Worm (Caenorhabditis elegans) whole organism, late embryonic: ENCODE results near the gene nlp-78.

Experiments
- C08G9.2 ChIP-seq: sonication (generic microtip); optimal IDR thresholded peaks from 2 replicates; lab custom pipeline; 2016; ENCODE audit warnings: mild to moderate bottlenecking, missing genetic modification characterization, moderate library complexity, missing compliant biosample characterization
- K02D7.2 ChIP-seq: sonication (generic microtip); optimal IDR thresholded peaks from 2 replicates; lab custom pipeline; 2017; ENCODE audit warnings: mild to moderate bottlenecking, missing genetic modification characterization, missing compliant biosample characterization
- ahr-1 ChIP-seq: sonication (generic microtip); optimal IDR thresholded peaks from 2 replicates; lab custom pipeline; 2016; ENCODE audit warnings: missing genetic modification characterization, missing compliant biosample characterization
- ama-1 ChIP-seq: fragments of 150-350 bp; optimal IDR thresholded peaks from 2 replicates; lab custom pipeline; 2014
- ceh-14 ChIP-seq: sonication (generic microtip); optimal IDR thresholded peaks from 2 replicates; lab custom pipeline; 2016; ENCODE audit warnings: missing genotype, missing genetic modification characterization, missing compliant biosample characterization
- ceh-2 ChIP-seq: sonication (generic microtip); optimal IDR thresholded peaks from 2 replicates; lab custom pipeline; 2016; ENCODE audit warnings: missing genotype, missing genetic modification characterization, missing compliant biosample characterization
- ceh-22 ChIP-seq: sonication (generic microtip); optimal IDR thresholded peaks from 2 replicates; lab custom pipeline; 2017; ENCODE audit warnings: missing biosample characterization, missing genetic modification characterization
- ceh-24 ChIP-seq: sonication (generic microtip); optimal IDR thresholded peaks from 2 replicates; lab custom pipeline; 2016; ENCODE audit warnings: mild to moderate bottlenecking, missing genetic modification characterization, missing compliant biosample characterization
- ceh-31 ChIP-seq: sonication (generic microtip); optimal IDR thresholded peaks from 2 replicates; lab custom pipeline; 2016; ENCODE audit warnings: missing genetic modification characterization, missing compliant biosample characterization
- ceh-45 ChIP-seq: fragments of 200-800 bp; sonication (Bioruptor generic); IDR thresholded peaks from 2 replicates; pipeline ENCODE4 v1.3.6; 2022; ENCODE audit warnings: missing genetic modification reagents, missing genetic modification characterization, missing compliant biosample characterization
- ceh-48 ChIP-seq: sonication (generic microtip); optimal IDR thresholded peaks from 2 replicates; lab custom pipeline; 2016; ENCODE audit warnings: missing genetic modification characterization, inconsistent platforms, missing compliant biosample characterization
- dmd-4 ChIP-seq: sonication (generic microtip); optimal IDR thresholded peaks from 2 replicates; lab custom pipeline; 2016; ENCODE audit warnings: borderline replicate concordance, missing genetic modification characterization, missing compliant biosample characterization
- dve-1 ChIP-seq: sonication (generic microtip); optimal IDR thresholded peaks from 2 replicates; lab custom pipeline; 2017; ENCODE audit warnings: antibody characterized with exemption, mild to moderate bottlenecking, missing genetic modification characterization, missing compliant biosample characterization
- elt-2 ChIP-seq: sonication (generic microtip); optimal IDR thresholded peaks from 2 replicates; lab custom pipeline; 2016; ENCODE audit warnings: missing genetic modification reagents, missing genetic modification characterization, missing compliant biosample characterization
- elt-4 ChIP-seq: sonication (generic microtip); optimal IDR thresholded peaks from 2 replicates; lab custom pipeline; 2016; ENCODE audit warnings: missing genetic modification characterization, missing compliant biosample characterization
- ets-4 ChIP-seq: sonication (generic microtip); optimal IDR thresholded peaks from 2 replicates; lab custom pipeline; 2016; ENCODE audit warnings: missing genetic modification characterization, missing compliant biosample characterization
- eyg-1 ChIP-seq: sonication (generic microtip); optimal IDR thresholded peaks from 2 replicates; lab custom pipeline; 2016; ENCODE audit warnings: missing genotype, missing genetic modification characterization, missing compliant biosample characterization
- fkh-10 ChIP-seq: fragments of 150-350 bp; optimal IDR thresholded peaks from 2 replicates; lab custom pipeline; 2014; ENCODE audit warnings: missing biosample characterization, missing genetic modification reagents, missing genetic modification characterization
- fkh-6 ChIP-seq: sonication (generic microtip); optimal IDR thresholded peaks from 2 replicates; lab custom pipeline; 2016; ENCODE audit warnings: missing genetic modification characterization, missing compliant biosample characterization
- hlh-15 ChIP-seq: sonication (generic microtip); optimal IDR thresholded peaks from 2 replicates; lab custom pipeline; 2016; ENCODE audit warnings: missing genetic modification characterization, missing compliant biosample characterization
- lin-11 ChIP-seq: fragments of 200-800 bp; sonication (Bioruptor generic); optimal IDR thresholded peaks from 2 replicates; lab custom pipeline; 2018; ENCODE audit warnings: mild to moderate bottlenecking, missing genetic modification characterization, missing compliant biosample characterization
- mec-3 ChIP-seq: sonication (generic microtip); optimal IDR thresholded peaks from 2 replicates; lab custom pipeline; 2016; ENCODE audit warnings: borderline replicate concordance, missing genetic modification characterization, missing compliant biosample characterization
- nfya-1 ChIP-seq: sonication (generic microtip); optimal IDR thresholded peaks from 2 replicates; lab custom pipeline; 2017; ENCODE audit warnings: missing genetic modification characterization, mild to moderate bottlenecking, missing compliant biosample characterization, antibody characterized with exemption, moderate library complexity
- nhr-11 ChIP-seq: fragments of 150-350 bp; optimal IDR thresholded peaks from 2 replicates; lab custom pipeline; 2014; ENCODE audit warnings: missing biosample characterization, missing genetic modification characterization
- nhr-232 ChIP-seq: sonication (generic microtip); optimal IDR thresholded peaks from 2 replicates; lab custom pipeline; 2016; ENCODE audit warnings: missing genetic modification characterization, missing compliant biosample characterization
- npax-4 ChIP-seq: sonication (generic microtip); optimal IDR thresholded peaks from 2 replicates; lab custom pipeline; 2016; ENCODE audit warnings: missing genetic modification characterization, missing compliant biosample characterization
- pat-9 ChIP-seq: fragments of 200-800 bp; sonication (Bioruptor generic); optimal IDR thresholded peaks from 2 replicates; lab custom pipeline; 2018; ENCODE audit warnings: mild to moderate bottlenecking, missing genetic modification characterization, moderate library complexity, missing compliant biosample characterization
- pax-1 ChIP-seq: fragments of 150-350 bp; optimal IDR thresholded peaks from 2 replicates; lab custom pipeline; 2014; ENCODE audit warnings: missing biosample characterization, missing genetic modification characterization
- pha-2 ChIP-seq: sonication (generic microtip); optimal IDR thresholded peaks from 2 replicates; lab custom pipeline; 2017; ENCODE audit warnings: mild to moderate bottlenecking, missing genetic modification characterization, missing compliant biosample characterization
- pqm-1 ChIP-seq: sonication (generic microtip); optimal IDR thresholded peaks from 2 replicates; lab custom pipeline; 2016; ENCODE audit warnings: missing genetic modification characterization, missing compliant biosample characterization
- pros-1 ChIP-seq: fragments of 150-350 bp; optimal IDR thresholded peaks from 2 replicates; lab custom pipeline; 2014; ENCODE audit warnings: missing biosample characterization, missing genetic modification reagents, missing genetic modification characterization
- ref-2 ChIP-seq: sonication (generic microtip); optimal IDR thresholded peaks from 2 replicates; lab custom pipeline; 2016; ENCODE audit warnings: missing genetic modification characterization, missing compliant biosample characterization
- sox-4 ChIP-seq: sonication (generic microtip); optimal IDR thresholded peaks from 2 replicates; lab custom pipeline; 2017; ENCODE audit warnings: mild to moderate bottlenecking, missing genetic modification characterization, inconsistent platforms, missing compliant biosample characterization
- tbx-7 ChIP-seq: sonication (generic microtip); optimal IDR thresholded peaks from 2 replicates; lab custom pipeline; 2016; ENCODE audit warnings: missing genotype, missing genetic modification characterization, missing compliant biosample characterization
- unc-42 ChIP-seq: sonication (generic microtip); optimal IDR thresholded peaks from 2 replicates; lab custom pipeline; 2016; ENCODE audit warnings: missing genotype, missing genetic modification characterization, missing compliant biosample characterization
- unc-86 ChIP-seq: sonication (generic microtip); optimal IDR thresholded peaks from 2 replicates; lab custom pipeline; 2016; ENCODE audit warnings: missing genetic modification characterization, missing compliant biosample characterization
- ztf-16 ChIP-seq: sonication (generic microtip); optimal IDR thresholded peaks from 2 replicates; lab custom pipeline; 2017; ENCODE audit warnings: missing genetic modification characterization, missing compliant biosample characterization

Gene nlp-78

DNA sequence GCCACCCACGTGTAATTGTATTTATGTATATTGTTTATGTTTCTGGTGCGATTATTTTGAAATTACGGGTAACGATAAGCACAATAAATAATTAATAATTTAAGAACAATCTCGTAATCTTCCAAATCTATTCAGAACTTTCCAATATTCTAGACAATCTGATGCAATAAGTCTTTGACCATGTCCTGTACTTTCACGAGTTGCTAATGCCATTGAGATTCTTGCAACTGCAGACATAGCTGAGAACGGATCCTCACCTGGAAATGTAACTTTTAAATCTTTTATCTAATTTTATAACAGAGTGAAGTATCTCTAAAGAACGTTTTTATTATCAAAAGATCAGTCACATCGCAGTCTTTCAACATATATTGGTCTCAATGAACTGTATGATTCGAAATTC, 27.4 kb downstream of the nlp-78 start:
- TF ChIP-seq ama-1 (lab: Kevin White, UChicago) = peak; percentile 52
- TF ChIP-seq ceh-2 (tag; lab: Kevin White, UChicago) = no peak

DNA sequence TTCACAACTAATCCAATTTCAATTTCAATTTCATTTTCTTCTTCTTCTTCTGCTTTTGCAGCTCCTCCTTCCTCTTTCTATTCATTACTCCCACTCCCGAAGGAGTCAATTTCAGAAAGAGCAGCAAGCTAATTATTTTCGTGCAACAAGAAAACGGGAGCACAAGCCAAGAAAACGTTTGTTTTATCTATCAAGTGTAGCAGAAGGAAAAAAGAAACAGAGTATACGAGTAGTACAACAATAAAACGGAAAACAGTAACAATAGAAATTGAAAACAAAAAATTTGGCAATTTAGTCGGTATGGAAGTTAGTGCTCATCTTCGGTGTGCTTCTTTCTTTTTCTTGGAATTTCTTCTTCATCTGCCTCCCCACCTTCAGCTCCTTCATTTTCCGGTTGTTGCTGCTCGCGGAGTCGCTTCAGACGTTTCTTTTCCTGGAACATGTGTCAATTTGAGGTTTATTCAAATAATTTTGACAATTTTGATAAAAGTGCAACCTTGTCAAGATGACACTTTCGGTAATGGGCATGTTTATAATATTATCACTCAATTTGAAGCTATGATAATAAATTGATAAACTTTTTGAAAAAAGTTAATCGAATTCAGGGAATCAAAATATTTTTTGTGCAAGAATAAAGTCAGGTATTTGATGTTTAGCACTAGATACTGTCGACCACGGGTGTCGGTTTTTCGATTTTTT, 29.9 kb downstream of the nlp-78 start, which contains the start of gene W07A12.8:
W07A12.8 (minus strand) TSS at position 51 of the 699 bp plus-strand sequence.
- TF ChIP-seq ceh-22 (no peak), unc-42 (tag; lab: Kevin White, UChicago) (peak; percentile 28)
- TF ChIP-seq, all 69 proteins: peak for 1

DNA sequence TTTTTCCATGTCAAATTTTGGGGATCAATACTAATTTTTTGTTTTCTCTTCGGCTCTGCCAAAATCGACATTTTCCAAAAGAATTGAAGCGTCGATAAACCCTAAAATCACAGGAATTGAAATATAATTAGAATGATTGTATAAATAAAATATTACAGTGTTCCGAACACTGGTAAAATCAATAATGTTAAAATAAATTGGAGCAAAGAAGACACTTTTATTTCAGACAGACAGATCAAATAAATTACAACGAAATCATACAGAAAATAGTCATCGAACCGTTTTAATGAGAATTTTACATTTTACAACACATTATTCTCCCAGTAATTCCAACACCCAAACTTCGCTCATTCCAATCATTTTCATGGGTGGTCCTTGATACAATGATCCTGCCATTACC, 31.8 kb downstream of the nlp-78 start, which contains the start of gene T23G7.3:
T23G7.3 (minus strand) TSS at position 101 of the 400 bp plus-strand sequence.
- TF ChIP-seq elt-4 (tag; lab: Kevin White, UChicago) (no peak), ztf-16 (no peak), C08G9.2 (tag; lab: Kevin White, UChicago) (no peak), elt-2 (no peak), ceh-31 (tag; lab: Kevin White, UChicago) (no peak), ets-4 (no peak), nhr-232 (tag; lab: Kevin White, UChicago) (no peak), K02D7.2 (tag; lab: Kevin White, UChicago) (no peak), dmd-4 (no peak)

- TF ChIP-seq eyg-1 (tag; lab: Kevin White, UChicago) (no peak), nfya-1 (tag; lab: Kevin White, UChicago) (peak; percentile 18), sox-4 (tag; lab: Kevin White, UChicago) (no peak), ceh-48 (tag; lab: Kevin White, UChicago) (peak; percentile 50), ahr-1 (tag; lab: Kevin White, UChicago) (no peak), ref-2 (tag; lab: Kevin White, UChicago) (no peak), nhr-232 (tag; lab: Kevin White, UChicago) (no peak), fkh-6 (no peak)
These were observed 33.5 kb downstream of the nlp-78 start, which contains the start of gene dpl-1 for ce11 chrII:9169450-9169960. TSS of gene dpl-1 (plus strand) at chrII:9169910.

DNA sequence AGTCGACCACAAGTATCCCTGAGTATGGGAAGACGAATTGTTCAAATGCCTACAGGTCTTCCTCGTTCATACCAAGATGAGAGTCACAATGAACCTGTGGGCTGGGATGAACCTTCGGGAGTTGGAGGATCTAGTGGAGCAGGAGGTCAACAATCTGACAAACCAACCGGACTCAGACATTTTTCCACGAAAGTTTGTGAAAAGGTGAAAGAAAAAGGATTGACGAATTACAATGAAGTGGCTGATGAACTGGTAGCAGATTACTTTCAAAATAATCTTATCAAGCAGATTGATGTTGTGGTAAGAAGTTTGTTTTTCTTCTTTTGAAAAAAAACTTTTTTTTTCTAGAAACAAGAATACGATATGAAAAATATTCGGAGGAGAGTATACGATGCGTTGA, 34.1 kb downstream of the nlp-78 start:
- TF ChIP-seq npax-4 (tag; lab: Kevin White, UChicago) (no peak), pqm-1 (no peak), ama-1 (lab: Kevin White, UChicago) (no peak)

DNA sequence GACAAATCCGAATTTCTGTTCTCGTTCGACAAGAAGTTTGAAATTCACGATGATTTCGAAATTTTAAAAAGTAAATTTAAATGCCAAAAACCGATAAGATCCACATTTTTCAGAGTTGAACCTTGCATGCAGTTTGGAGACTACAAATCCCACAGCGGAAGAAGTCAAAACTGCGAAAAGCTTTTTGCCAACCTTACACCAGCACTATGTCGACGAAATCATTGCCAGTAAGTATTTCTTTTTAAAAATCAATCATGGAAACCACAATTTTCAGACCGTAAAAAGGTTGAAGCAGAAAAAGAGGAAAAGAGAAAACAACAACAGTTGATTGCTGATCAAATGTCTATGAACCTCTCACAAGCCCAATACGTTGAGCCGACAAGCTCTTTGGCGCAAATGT, 34.9 kb downstream of the nlp-78 start:
- no peak for TF ChIP-seq fkh-10 (GFP tag; lab: Kevin White, UChicago)
- no peak for TF ChIP-seq lin-11 (tag; lab: Kevin White, UChicago)
- TF ChIP-seq dve-1 (tag; lab: Kevin White, UChicago) = no peak
- TF ChIP-seq pat-9 (tag; lab: Kevin White, UChicago) = no peak
- no peak for TF ChIP-seq C08G9.2 (tag; lab: Kevin White, UChicago)
- no peak for TF ChIP-seq ets-4
- TF ChIP-seq pax-1 (tag; lab: Kevin White, UChicago) = no peak
- TF ChIP-seq hlh-15 (tag; lab: Kevin White, UChicago) = no peak
- no peak for TF ChIP-seq ceh-24 (tag; lab: Kevin White, UChicago)
- TF ChIP-seq nhr-11 (tag; lab: Kevin White, UChicago) = no peak
- no peak for TF ChIP-seq unc-86
- no peak for TF ChIP-seq pros-1 (tag; lab: Kevin White, UChicago)
- TF ChIP-seq tbx-7 = no peak
- TF ChIP-seq pha-2 (tag; lab: Kevin White, UChicago) = no peak
- no peak for TF ChIP-seq ceh-14
- no peak for TF ChIP-seq mec-3 (tag; lab: Kevin White, UChicago)
- no peak for TF ChIP-seq K02D7.2 (tag; lab: Kevin White, UChicago)
- no peak for TF ChIP-seq ceh-45 (GFP tag; lab: Robert Waterston, UW)
- TF ChIP-seq, all 69 proteins: peak for 0
